Fruit fly (Drosophila melanogaster) whole organism, prepupa: ENCODE results near the gene CG42323.

Experiments
- CG10669 ChIP-seq: fragments of 200-800 bp; sonication (Bioruptor generic); optimal IDR thresholded peaks from 3 replicates; lab custom pipeline; 2018; ENCODE audit warnings: missing biosample characterization, mild to moderate bottlenecking, missing genetic modification characterization, moderate library complexity
- CG11294 ChIP-seq: fragments of 200-800 bp; sonication (Bioruptor generic); IDR thresholded peaks from 2 replicates; pipeline ENCODE4 v1.3.6; 2022; ENCODE audit warnings: missing biosample characterization, missing genetic modification characterization
- CG11902 ChIP-seq: fragments of 200-800 bp; sonication (Bioruptor generic); optimal IDR thresholded peaks from 3 replicates; lab custom pipeline; 2016; ENCODE audit warnings: missing biosample characterization, missing genetic modification characterization
- CG15336 ChIP-seq: fragments of 200-800 bp; sonication (Bioruptor generic); IDR thresholded peaks from 2 replicates; pipeline ENCODE4 v1.3.6; 2022; ENCODE audit warnings: missing biosample characterization, missing genetic modification characterization
- CG16779 ChIP-seq: fragments of 200-800 bp; sonication (Bioruptor generic); optimal IDR thresholded peaks from 3 replicates; lab custom pipeline; 2017; ENCODE audit warnings: missing biosample characterization, mild to moderate bottlenecking, missing genetic modification characterization
- CG3032 ChIP-seq: fragments of 200-800 bp; optimal IDR thresholded peaks from 2 replicates; lab custom pipeline; 2019; ENCODE audit warnings: missing biosample characterization, mild to moderate bottlenecking, missing genetic modification characterization, moderate library complexity
- CG32006 ChIP-seq: fragments of 200-800 bp; sonication (Bioruptor generic); optimal IDR thresholded peaks from 3 replicates; lab custom pipeline; 2017; ENCODE audit warnings: missing biosample characterization, mild to moderate bottlenecking, missing genetic modification characterization
- CG6808 ChIP-seq: fragments of 200-800 bp; sonication (Bioruptor generic); optimal IDR thresholded peaks from 3 replicates; lab custom pipeline; 2017; ENCODE audit warnings: missing biosample characterization, missing genetic modification characterization, mild to moderate bottlenecking, moderate library complexity, missing genetic modification reagents
- CG6854 ChIP-seq: fragments of 200-800 bp; sonication (Bioruptor generic); optimal IDR thresholded peaks from 2 replicates; lab custom pipeline; 2017; ENCODE audit warnings: missing biosample characterization, mild to moderate bottlenecking, missing genetic modification characterization
- CG8119 ChIP-seq: fragments of 200-800 bp; sonication (Bioruptor generic); IDR thresholded peaks from 3 replicates; pipeline ENCODE4 v1.3.6; 2022; ENCODE audit warnings: missing biosample characterization, missing genetic modification characterization
- CG8319 ChIP-seq: fragments of 200-800 bp; sonication (Bioruptor generic); optimal IDR thresholded peaks from 3 replicates; lab custom pipeline; 2016; ENCODE audit warnings: missing biosample characterization, missing genetic modification characterization
- CG8632 ChIP-seq: fragments of 200-800 bp; sonication (Bioruptor generic); optimal IDR thresholded peaks from 3 replicates; lab custom pipeline; 2016; ENCODE audit warnings: missing biosample characterization, missing genetic modification characterization
- Eip75B ChIP-seq: fragments of 200-800 bp; sonication (Bioruptor generic); optimal IDR thresholded peaks from 3 replicates; lab custom pipeline; 2016; ENCODE audit warnings: missing biosample characterization, missing genetic modification characterization
- Eip78C ChIP-seq: fragments of 200-800 bp; sonication (Bioruptor generic); peaks from one replicate; lab custom pipeline; 2016; ENCODE audit warnings: missing biosample characterization, missing genetic modification characterization
- Ets21C ChIP-seq: fragments of 200-800 bp; sonication (Bioruptor generic); optimal IDR thresholded peaks from 3 replicates; lab custom pipeline; 2016; ENCODE audit warnings: missing biosample characterization, missing genetic modification characterization
- Ets96B ChIP-seq: fragments of 200-800 bp; optimal IDR thresholded peaks from 2 replicates; lab custom pipeline; 2019; ENCODE audit warnings: missing biosample characterization, mild to moderate bottlenecking, missing genetic modification characterization, moderate library complexity
- Gug ChIP-seq: fragments of 200-800 bp; sonication (Bioruptor generic); IDR thresholded peaks from 2 replicates; pipeline ENCODE4 v1.3.6; 2022; ENCODE audit warnings: missing biosample characterization, missing genetic modification characterization
- Hr4 ChIP-seq: fragments of 200-800 bp; sonication (Bioruptor generic); optimal IDR thresholded peaks from 3 replicates; lab custom pipeline; 2016; ENCODE audit warnings: missing biosample characterization, missing genetic modification characterization
- Lpt ChIP-seq: fragments of 200-800 bp; sonication (Bioruptor generic); optimal IDR thresholded peaks from 3 replicates; lab custom pipeline; 2016; ENCODE audit warnings: missing biosample characterization, missing genetic modification characterization
- OdsH ChIP-seq: fragments of 200-800 bp; sonication (Bioruptor generic); optimal IDR thresholded peaks from 3 replicates; lab custom pipeline; 2016; ENCODE audit warnings: missing biosample characterization, missing genetic modification characterization
- Sox14 ChIP-seq: fragments of 200-800 bp; sonication (Bioruptor generic); optimal IDR thresholded peaks from 3 replicates; lab custom pipeline; 2016; ENCODE audit warnings: missing biosample characterization, missing genetic modification characterization
- Sox15 ChIP-seq: fragments of 200-800 bp; sonication (Bioruptor generic); optimal IDR thresholded peaks from 3 replicates; lab custom pipeline; 2016; ENCODE audit warnings: missing biosample characterization, missing genetic modification characterization
- cyc ChIP-seq: fragments of 200-800 bp; sonication (Bioruptor generic); optimal IDR thresholded peaks from 3 replicates; lab custom pipeline; 2016; ENCODE audit warnings: missing biosample characterization, missing genetic modification characterization
- eg ChIP-seq: fragments of 200-800 bp; sonication (Bioruptor generic); IDR thresholded peaks from 3 replicates; pipeline ENCODE4 v1.3.6; 2022; ENCODE audit warnings: missing biosample characterization, missing genetic modification characterization
- esn ChIP-seq: fragments of 200-800 bp; sonication (Bioruptor generic); optimal IDR thresholded peaks from 2 replicates; lab custom pipeline; 2016; ENCODE audit warnings: missing biosample characterization, mild to moderate bottlenecking, missing genetic modification characterization, moderate library complexity
- fd59A ChIP-seq: fragments of 200-800 bp; sonication (Bioruptor generic); optimal IDR thresholded peaks from 2 replicates; lab custom pipeline; 2017; ENCODE audit warnings: missing biosample characterization, mild to moderate bottlenecking, missing genetic modification characterization, missing genetic modification reagents
- fd85E ChIP-seq: fragments of 200-800 bp; sonication (Bioruptor generic); optimal IDR thresholded peaks from 3 replicates; lab custom pipeline; 2016; ENCODE audit warnings: missing biosample characterization, missing genetic modification characterization
- fkh ChIP-seq: fragments of 200-800 bp; sonication (Bioruptor generic); optimal IDR thresholded peaks from 3 replicates; lab custom pipeline; 2017; ENCODE audit warnings: missing biosample characterization, mild to moderate bottlenecking, missing genetic modification characterization, moderate library complexity
- lz ChIP-seq: fragments of 200-800 bp; sonication (Bioruptor generic); optimal IDR thresholded peaks from 3 replicates; lab custom pipeline; 2016; ENCODE audit warnings: missing biosample characterization, missing genetic modification characterization
- salr ChIP-seq, 2 experiments: fragments of 200-800 bp; sonication (Bioruptor generic); optimal IDR thresholded peaks; 3 replicates each; lab custom pipeline; 2016 to 2018; ENCODE audit warnings: missing biosample characterization in 2 of 2, missing genetic modification characterization in 2 of 2, mild to moderate bottlenecking in 1 of 2
- svp ChIP-seq: fragments of 200-800 bp; sonication (Bioruptor generic); peaks from one replicate; lab custom pipeline; 2016; ENCODE audit warnings: missing biosample characterization, missing genetic modification characterization
- vri ChIP-seq: fragments of 200-800 bp; sonication (Bioruptor generic); optimal IDR thresholded peaks from 3 replicates; lab custom pipeline; 2016; ENCODE audit warnings: missing biosample characterization, mild to moderate bottlenecking, missing genetic modification characterization

CG42323 gene

dm6 chrX:18405567-18406059 is 16.6 kb upstream of the CG42323 start (continued):
- peak; percentile 5 for TF ChIP-seq esn (GFP tag; lab: Kevin White, UChicago)
- TF ChIP-seq vri (GFP tag; lab: Kevin White, UChicago), result no peak
- TF ChIP-seq CG16779 (tag; lab: Kevin White, UChicago), result peak; percentile 26
- TF ChIP-seq CG6808 (GFP tag; lab: Kevin White, UChicago), result no peak
- peak; percentile 9 for TF ChIP-seq CG10669 (GFP tag; lab: Kevin White, UChicago)
- TF ChIP-seq CG32006 (GFP tag; lab: Kevin White, UChicago), result peak; percentile 85
- no peak for TF ChIP-seq cyc (GFP tag; lab: Kevin White, UChicago)
- peak; percentile 22; the same call in 1 of the 2 replicates for TF ChIP-seq CG11294 (GFP tag; lab: Robert Waterston, UW)
- no peak for TF ChIP-seq CG6854
- no peak for TF ChIP-seq fd85E (GFP tag; lab: Kevin White, UChicago)
- TF ChIP-seq Sox14 (GFP tag; lab: Kevin White, UChicago), result peak; percentile 36
- peak; percentile 64 for TF ChIP-seq Lpt (GFP tag; lab: Kevin White, UChicago)
- TF ChIP-seq CG8319, result no peak
- TF ChIP-seq CG11902, result no peak
- no peak for TF ChIP-seq Sox15 (GFP tag; lab: Kevin White, UChicago)

DNA sequence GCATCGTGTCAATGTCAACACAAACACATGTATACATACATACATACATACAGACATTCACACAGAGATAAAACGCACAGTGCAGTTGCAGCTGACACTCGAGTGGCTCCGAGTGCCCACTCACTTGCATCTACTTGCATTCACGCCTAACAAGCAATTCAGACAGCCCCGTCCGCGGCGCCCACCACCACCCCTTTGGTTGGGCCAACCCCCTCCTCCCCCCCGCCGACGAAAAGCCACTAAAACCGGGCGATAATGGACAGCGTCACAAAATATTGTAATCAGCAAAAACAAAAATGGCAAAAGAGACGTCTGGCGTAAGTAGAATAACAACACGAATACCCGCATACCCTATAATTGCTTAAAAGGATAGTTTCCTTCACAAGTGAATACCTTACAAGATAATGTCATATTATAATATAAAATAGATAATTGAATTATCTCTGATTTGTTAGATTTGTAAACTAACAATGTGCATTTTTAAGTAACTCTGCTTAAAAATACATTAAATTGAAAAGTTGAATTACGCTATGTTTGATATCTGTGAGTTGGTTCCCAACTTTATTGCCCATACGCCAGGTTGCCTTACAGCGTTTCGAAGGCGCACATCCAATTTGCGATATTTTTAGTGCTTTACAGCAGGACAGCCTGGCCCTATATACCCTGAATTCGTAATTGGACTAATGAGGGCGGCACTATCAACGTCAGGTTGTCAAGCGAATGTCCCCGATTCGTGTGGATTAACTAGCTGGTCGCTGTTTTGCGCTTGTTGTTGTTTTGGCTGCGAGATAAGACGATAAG is 15.4 kb upstream of the CG42323 start:
- peak; percentile 28 for TF ChIP-seq Eip78C (GFP tag; lab: Kevin White, UChicago)
- TF ChIP-seq svp (GFP tag; lab: Kevin White, UChicago), result peak; percentile 61
- no peak for TF ChIP-seq lz (GFP tag; lab: Kevin White, UChicago)
- TF ChIP-seq CG10669 (GFP tag; lab: Kevin White, UChicago), result no peak
- peak; percentile 28 for TF ChIP-seq CG32006 (GFP tag; lab: Kevin White, UChicago)

dm6 chrX:18407394-18407721 is 14.9 kb upstream of the CG42323 start:
- TF ChIP-seq eg (GFP tag; lab: Robert Waterston, UW) (peak; percentile 53; the same call in 1 of the 3 replicates), CG15336 (GFP tag; lab: Robert Waterston, UW) (peak; percentile 63; the same call in 1 of the 2 replicates), Ets96B (tag; lab: Kevin White, UChicago) (peak; percentile 10), OdsH (peak; percentile 20), Eip75B (no peak), Hr4 (GFP tag; lab: Kevin White, UChicago) (peak; percentile 30), CG8119 (GFP tag; lab: Robert Waterston, UW) (0 out of 3 replicates have a peak, but pooled peaks have one; percentile 34), svp (GFP tag; lab: Kevin White, UChicago) (peak; percentile 15), Eip78C (GFP tag; lab: Kevin White, UChicago) (peak; percentile 59), CG32006 (GFP tag; lab: Kevin White, UChicago) (peak; percentile 49), Gug (GFP tag; lab: Robert Waterston, UW) (peak; percentile 20; the same call in 1 of the 2 replicates), CG8632 (peak; percentile 17), Ets21C (GFP tag; lab: Kevin White, UChicago) (no peak), fd59A (GFP tag; lab: Kevin White, UChicago) (no peak)
- TF ChIP-seq, all 60 proteins: peak for 11

dm6 chrX:18409449-18409848 is 12.8 kb upstream of the CG42323 start:
- 0 out of 3 replicates have a peak, but pooled peaks have one; percentile 9 for TF ChIP-seq eg (GFP tag; lab: Robert Waterston, UW)
- TF ChIP-seq Eip78C (GFP tag; lab: Kevin White, UChicago), result peak; percentile 12
- no peak for TF ChIP-seq salr (GFP tag; optimal IDR thresholded peaks at IDR 0.05; lab: Kevin White, UChicago)

- TF ChIP-seq fkh (GFP tag; lab: Kevin White, UChicago) (peak; percentile 64), CG3032 (no peak)
Measured at dm6 chrX:18409938-18410337, 12.3 kb upstream of the CG42323 start, which contains the start of gene Nt5b. Gene Nt5b, minus strand, starts transcription at chrX:18410144.
